Fruit fly (Drosophila melanogaster) whole organism, pupa: ENCODE data around the gene CG12003.

Experiments
- CG13204 ChIP-seq: fragments of 200-800 bp; sonication (Bioruptor generic); optimal IDR thresholded peaks from 2 replicates; lab custom pipeline; 2018; ENCODE audit warnings: missing biosample characterization, mild to moderate bottlenecking, missing genetic modification characterization, moderate library complexity
- CG14655 ChIP-seq: fragments of 200-800 bp; sonication (Bioruptor generic); optimal IDR thresholded peaks from 3 replicates; lab custom pipeline; 2017; ENCODE audit warnings: mild to moderate bottlenecking, missing biosample characterization, missing genetic modification reagents, missing genetic modification characterization
- CG15710 ChIP-seq: fragments of 200-800 bp; sonication (Bioruptor generic); optimal IDR thresholded peaks from 2 replicates; lab custom pipeline; 2018; ENCODE audit warnings: missing biosample characterization, mild to moderate bottlenecking, missing genetic modification characterization, moderate library complexity
- CG4496 ChIP-seq: fragments of 200-800 bp; sonication (Bioruptor generic); IDR thresholded peaks from 3 replicates; pipeline ENCODE4 v1.3.6; 2022; ENCODE audit warnings: missing biosample characterization, missing genetic modification characterization
- CG8159 ChIP-seq: fragments of 200-800 bp; sonication (Bioruptor generic); optimal IDR thresholded peaks from 3 replicates; lab custom pipeline; 2018; ENCODE audit warnings: missing biosample characterization, mild to moderate bottlenecking, missing genetic modification characterization, moderate library complexity
- CG8301 ChIP-seq: fragments of 200-800 bp; sonication (Bioruptor generic); optimal IDR thresholded peaks from 2 replicates; lab custom pipeline; 2018; ENCODE audit warnings: missing biosample characterization, mild to moderate bottlenecking, missing genetic modification characterization
- CG9948 ChIP-seq: fragments of 200-800 bp; sonication (Bioruptor generic); optimal IDR thresholded peaks from 2 replicates; lab custom pipeline; 2018; ENCODE audit warnings: missing biosample characterization, mild to moderate bottlenecking, missing genetic modification characterization, moderate library complexity
- EcR ChIP-seq: fragments of 200-800 bp; sonication (Bioruptor generic); optimal IDR thresholded peaks from 3 replicates; lab custom pipeline; 2019; ENCODE audit warnings: missing biosample characterization, missing genetic modification characterization, mild to moderate bottlenecking, moderate library complexity, missing genetic modification reagents
- Pif1A ChIP-seq: fragments of 200-800 bp; sonication (Bioruptor generic); optimal IDR thresholded peaks from 3 replicates; lab custom pipeline; 2016; ENCODE audit warnings: missing biosample characterization, missing genetic modification characterization
- Pif1B ChIP-seq: fragments of 200-800 bp; sonication (Bioruptor generic); optimal IDR thresholded peaks from 3 replicates; lab custom pipeline; 2016; ENCODE audit warnings: missing biosample characterization, missing genetic modification characterization
- Snoo ChIP-seq: fragments of 200-800 bp; sonication (Bioruptor generic); optimal IDR thresholded peaks from 3 replicates; lab custom pipeline; 2017; ENCODE audit warnings: missing biosample characterization, mild to moderate bottlenecking, missing genetic modification characterization, inconsistent platforms
- rn ChIP-seq: fragments of 200-800 bp; sonication (Bioruptor generic); IDR thresholded peaks from 2 replicates; pipeline ENCODE4 v1.3.6; 2022; ENCODE audit warnings: missing biosample characterization, missing genetic modification characterization

DNA sequence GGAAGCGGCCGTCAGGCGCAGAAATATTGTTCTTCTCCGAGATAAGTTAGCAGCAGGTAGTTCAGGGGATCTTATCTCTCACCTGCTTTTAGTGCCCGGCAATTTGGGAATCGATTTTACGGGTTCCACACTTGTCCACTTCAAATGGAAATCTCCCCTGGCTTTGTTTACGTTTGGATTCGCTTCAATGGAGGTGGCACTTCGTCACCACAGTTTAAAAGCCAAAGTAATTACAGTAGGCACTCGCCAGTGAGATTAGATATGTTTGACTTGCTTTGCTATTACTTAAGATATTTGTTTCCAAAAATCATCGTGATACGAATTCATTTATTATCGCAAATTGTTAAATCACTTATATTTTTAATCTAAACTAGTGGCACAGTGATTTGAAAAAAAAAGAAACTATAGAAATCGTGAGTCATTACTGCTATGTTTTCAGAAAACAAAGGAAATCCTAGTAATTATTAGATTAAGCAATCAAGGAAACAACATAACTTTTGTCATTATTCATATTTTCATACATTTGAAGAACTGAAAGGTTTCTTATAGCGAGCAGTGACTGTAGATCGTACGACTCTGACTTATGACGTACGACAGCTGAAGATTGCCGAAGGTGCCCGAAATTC, 16.7 kb upstream of the CG12003 start:
- TF ChIP-seq Pif1A (GFP tag; lab: Kevin White, UChicago) (no peak), CG15710 (peak; percentile 41), CG8301 (no peak), rn (GFP tag; lab: Robert Waterston, UW) (no peak), CG9948 (tag; lab: Kevin White, UChicago) (peak; percentile 5), CG8159 (tag; lab: Kevin White, UChicago) (peak; percentile 18), CG14655 (GFP tag; lab: Kevin White, UChicago) (no peak), Snoo (tag; lab: Kevin White, UChicago) (peak; percentile 54), CG4496 (GFP tag; lab: Robert Waterston, UW) (no peak), EcR (GFP tag; lab: Kevin White, UChicago) (no peak), CG13204 (no peak), Pif1B (GFP tag; lab: Kevin White, UChicago) (no peak)
